Worm (Caenorhabditis elegans) whole organism, young adult: ENCODE data around the gene tag-293.

Experiments
- B0019.2 ChIP-seq: fragments of 200-800 bp; sonication (Bioruptor generic); conservative IDR thresholded peaks from 2 replicates; pipeline ENCODE4 v1.3.6; 2022; ENCODE audit warnings: missing genetic modification reagents, missing genetic modification characterization, missing compliant biosample characterization
- B0035.1 ChIP-seq: sonication (generic microtip); optimal IDR thresholded peaks from 2 replicates; lab custom pipeline; 2016; ENCODE audit warnings: missing genetic modification characterization, mild to moderate bottlenecking, missing compliant biosample characterization, missing genotype, missing genetic modification reagents
- D2030.7 ChIP-seq: fragments of 200-800 bp; sonication (Bioruptor generic); IDR thresholded peaks from 2 replicates; pipeline ENCODE4 v1.3.6; 2022; ENCODE audit warnings: missing genetic modification reagents, missing genetic modification characterization, missing compliant biosample characterization
- F10E7.11 ChIP-seq: sonication (generic microtip); optimal IDR thresholded peaks from 2 replicates; lab custom pipeline; 2017; ENCODE audit warnings: mild to moderate bottlenecking, missing genetic modification characterization, moderate library complexity, missing compliant biosample characterization
- F23B12.7 ChIP-seq: sonication (generic microtip); optimal IDR thresholded peaks from 2 replicates; lab custom pipeline; 2017; ENCODE audit warnings: missing genetic modification characterization, mild to moderate bottlenecking, missing compliant biosample characterization, antibody characterized with exemption, moderate library complexity; ENCODE audit not compliant: insufficient read depth
- F37B4.10 ChIP-seq: fragments of 200-800 bp; sonication (Bioruptor generic); IDR thresholded peaks from 2 replicates; pipeline ENCODE4 v1.3.6; 2022; ENCODE audit warnings: missing genetic modification characterization, missing compliant biosample characterization
- K11D2.4 ChIP-seq: fragments of 200-800 bp; sonication (Bioruptor generic); IDR thresholded peaks from 2 replicates; pipeline ENCODE4 v1.3.6; 2022; ENCODE audit warnings: missing genetic modification reagents, missing genetic modification characterization, missing compliant biosample characterization
- K12H6.12 ChIP-seq: fragments of 200-800 bp; sonication (Bioruptor generic); optimal IDR thresholded peaks from 2 replicates; lab custom pipeline; 2018; ENCODE audit warnings: mild to moderate bottlenecking, missing genetic modification characterization, missing compliant biosample characterization
- T07F8.4 ChIP-seq: sonication (generic microtip); optimal IDR thresholded peaks from 2 replicates; lab custom pipeline; 2016; ENCODE audit warnings: mild to moderate bottlenecking, missing genetic modification characterization, moderate library complexity, missing compliant biosample characterization
- T26A5.8 ChIP-seq: sonication (generic microtip); optimal IDR thresholded peaks from 2 replicates; lab custom pipeline; 2016; ENCODE audit warnings: missing genetic modification characterization, missing compliant biosample characterization
- Y53F4B.3 ChIP-seq: fragments of 200-800 bp; sonication (Bioruptor generic); IDR thresholded peaks from 2 replicates; pipeline ENCODE4 v1.3.6; 2022; ENCODE audit warnings: missing genetic modification reagents, missing genetic modification characterization, missing compliant biosample characterization
- Y53G8AR.9 ChIP-seq: fragments of 200-800 bp; sonication (Bioruptor generic); conservative IDR thresholded peaks from 2 replicates; pipeline ENCODE4 v1.3.6; 2022; ENCODE audit warnings: missing genetic modification reagents, missing genetic modification characterization, missing compliant biosample characterization
- Y95B8A.8 ChIP-seq: fragments of 200-800 bp; sonication (Bioruptor generic); IDR thresholded peaks from 2 replicates; pipeline ENCODE4 v1.3.6; 2022; ENCODE audit warnings: missing genetic modification reagents, missing genetic modification characterization, missing compliant biosample characterization
- ceh-100 ChIP-seq: fragments of 200-800 bp; sonication (Bioruptor generic); IDR thresholded peaks from 2 replicates; pipeline ENCODE4 v1.3.6; 2022; ENCODE audit warnings: missing genetic modification reagents, missing genetic modification characterization, missing compliant biosample characterization
- ceh-27 ChIP-seq: fragments of 200-800 bp; sonication (Bioruptor generic); optimal IDR thresholded peaks from 2 replicates; lab custom pipeline; 2018; ENCODE audit warnings: mild to moderate bottlenecking, missing genetic modification characterization, moderate library complexity, missing compliant biosample characterization
- ets-4 ChIP-seq: fragments of 200-800 bp; sonication (Bioruptor generic); optimal IDR thresholded peaks from 2 replicates; lab custom pipeline; 2018; ENCODE audit warnings: mild to moderate bottlenecking, missing genetic modification characterization, missing compliant biosample characterization
- fkh-3 ChIP-seq: sonication (generic microtip); optimal IDR thresholded peaks from 2 replicates; lab custom pipeline; 2016; ENCODE audit warnings: mild to moderate bottlenecking, missing genetic modification characterization, missing compliant biosample characterization
- him-1 ChIP-seq: sonication (generic microtip); optimal IDR thresholded peaks from 2 replicates; lab custom pipeline; 2016; ENCODE audit warnings: missing genotype, missing genetic modification reagents, missing genetic modification characterization, missing compliant biosample characterization
- hlh-26 ChIP-seq: fragments of 200-800 bp; sonication (Bioruptor generic); conservative IDR thresholded peaks from 2 replicates; pipeline ENCODE4 v1.3.6; 2022; ENCODE audit warnings: missing genetic modification reagents, missing genetic modification characterization, missing compliant biosample characterization
- hrde-1 ChIP-seq: sonication (generic microtip); optimal IDR thresholded peaks from 2 replicates; lab custom pipeline; 2016; ENCODE audit warnings: missing genetic modification characterization, mild to moderate bottlenecking, missing compliant biosample characterization, moderate library complexity, missing genotype, missing genetic modification reagents, borderline replicate concordance
- hsf-1 ChIP-seq: fragments of 200-800 bp; sonication (Bioruptor generic); IDR thresholded peaks from 2 replicates; pipeline ENCODE4 v1.3.6; 2022; ENCODE audit warnings: missing genetic modification reagents, missing genetic modification characterization, missing compliant biosample characterization
- let-526 ChIP-seq: fragments of 200-800 bp; sonication (Bioruptor generic); IDR thresholded peaks from 2 replicates; pipeline ENCODE4 v1.3.6; 2022; ENCODE audit warnings: missing genetic modification reagents, missing genetic modification characterization, missing compliant biosample characterization
- lin-26 ChIP-seq: fragments of 200-800 bp; sonication (Bioruptor generic); IDR thresholded peaks from 2 replicates; pipeline ENCODE4 v1.3.6; 2022; ENCODE audit warnings: missing genetic modification reagents, missing genetic modification characterization, missing compliant biosample characterization
- lin-54 ChIP-seq: fragments of 200-800 bp; sonication (Bioruptor generic); optimal IDR thresholded peaks from 2 replicates; lab custom pipeline; 2018; ENCODE audit warnings: mild to moderate bottlenecking, missing genetic modification characterization, missing compliant biosample characterization
- madf-3 ChIP-seq: fragments of 200-800 bp; sonication (Bioruptor generic); IDR thresholded peaks from 2 replicates; pipeline ENCODE4 v1.3.6; 2022; ENCODE audit warnings: missing genetic modification reagents, missing genetic modification characterization, missing compliant biosample characterization
- madf-6 ChIP-seq: fragments of 200-800 bp; sonication (Bioruptor generic); IDR thresholded peaks from 2 replicates; pipeline ENCODE4 v1.3.6; 2022; ENCODE audit warnings: missing genetic modification reagents, missing genetic modification characterization, missing compliant biosample characterization
- madf-8 ChIP-seq: fragments of 200-800 bp; sonication (Bioruptor generic); conservative IDR thresholded peaks from 2 replicates; pipeline ENCODE4 v1.3.6; 2022; ENCODE audit warnings: missing genetic modification reagents, missing genetic modification characterization, missing compliant biosample characterization
- mcd-1 ChIP-seq: fragments of 200-800 bp; sonication (Bioruptor generic); IDR thresholded peaks from 2 replicates; pipeline ENCODE4 v1.3.6; 2022; ENCODE audit warnings: missing genetic modification reagents, missing genetic modification characterization, missing compliant biosample characterization
- nfyb-1 ChIP-seq: fragments of 200-800 bp; sonication (Bioruptor generic); IDR thresholded peaks from 2 replicates; pipeline ENCODE4 v1.3.6; 2022; ENCODE audit warnings: missing genetic modification reagents, missing genetic modification characterization, missing compliant biosample characterization
- nhr-179 ChIP-seq: sonication (generic microtip); optimal IDR thresholded peaks from 2 replicates; lab custom pipeline; 2016; ENCODE audit warnings: mild to moderate bottlenecking, missing genetic modification characterization, missing compliant biosample characterization
- nhr-80 ChIP-seq: sonication (generic microtip); optimal IDR thresholded peaks from 2 replicates; lab custom pipeline; 2016; ENCODE audit warnings: missing genetic modification characterization, missing compliant biosample characterization
- nhr-90 ChIP-seq: sonication (generic microtip); optimal IDR thresholded peaks from 2 replicates; lab custom pipeline; 2016; ENCODE audit warnings: missing genotype, mild to moderate bottlenecking, missing genetic modification characterization, missing compliant biosample characterization
- pha-4 ChIP-seq: fragments of 150-350 bp; sonication (generic microtip); optimal IDR thresholded peaks from 2 replicates; lab custom pipeline; 2014; ENCODE audit warnings: missing biosample characterization, missing genetic modification reagents, missing genetic modification characterization
- sea-2 ChIP-seq: fragments of 200-800 bp; sonication (Bioruptor generic); IDR thresholded peaks from 2 replicates; pipeline ENCODE4 v1.3.6; 2022; ENCODE audit warnings: missing genetic modification characterization, missing compliant biosample characterization
- snpc-4 ChIP-seq, 5 experiments: fragments of 150-350 bp in 1 of 5; sonication (generic microtip) in 4 of 5; optimal IDR thresholded peaks; 2 replicates each; lab custom pipeline; 2014 to 2018; ENCODE audit warnings: missing genetic modification characterization in 5 of 5, missing biosample characterization in 3 of 5, antibody characterized with exemption in 2 of 5, mild to moderate bottlenecking in 2 of 5, missing compliant biosample characterization in 2 of 5, missing genotype in 2 of 5, moderate library complexity in 2 of 5, missing genetic modification reagents in 1 of 5
- tbx-9 ChIP-seq: sonication (generic microtip); optimal IDR thresholded peaks from 2 replicates; lab custom pipeline; 2016; ENCODE audit warnings: borderline replicate concordance, missing genetic modification characterization, inconsistent platforms, missing compliant biosample characterization
- unc-62 ChIP-seq: fragments of 150-350 bp; optimal IDR thresholded peaks from 2 replicates; lab custom pipeline; 2014; ENCODE audit warnings: missing biosample characterization, missing genetic modification reagents, missing genetic modification characterization
- zfh-2 ChIP-seq: fragments of 200-800 bp; sonication (Bioruptor generic); conservative IDR thresholded peaks from 2 replicates; pipeline ENCODE4 v1.3.6; 2022; ENCODE audit warnings: missing genetic modification reagents, missing genetic modification characterization, missing compliant biosample characterization
- ztf-18 ChIP-seq: sonication (generic microtip); optimal IDR thresholded peaks from 2 replicates; lab custom pipeline; 2016; ENCODE audit warnings: missing genotype, mild to moderate bottlenecking, missing genetic modification characterization, missing compliant biosample characterization

The tag-293 gene

DNA sequence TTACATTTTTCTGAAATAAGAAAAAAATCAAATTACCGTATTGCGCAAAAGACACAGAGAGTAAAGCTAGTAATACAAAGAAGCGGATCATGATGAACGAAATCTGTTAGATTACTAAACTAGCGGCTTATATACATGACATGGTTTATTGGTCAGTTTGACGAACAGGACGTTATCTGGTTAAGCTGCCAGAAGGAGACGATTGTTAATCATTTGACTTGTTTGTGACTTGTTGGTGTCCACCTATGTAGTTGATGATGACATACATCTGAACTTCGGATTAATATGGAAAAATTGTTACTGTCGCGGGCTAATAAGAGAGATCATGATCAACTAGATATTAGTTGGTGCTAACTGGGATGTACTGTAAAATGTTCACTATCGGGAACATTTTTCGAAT lies 44.7 kb upstream of the tag-293 start, which contains the start of gene cnc-9:
Gene cnc-9, minus strand, starts transcription at position 101 of the 400 bp plus-strand sequence.
- no peak for TF ChIP-seq K11D2.4 (GFP tag; lab: Robert Waterston, UW)
- TF ChIP-seq D2030.7, result no peak
- no peak for TF ChIP-seq pha-4 (tag; lab: Kevin White, UChicago)
- TF ChIP-seq F10E7.11 (tag; lab: Kevin White, UChicago), result no peak
- no peak for TF ChIP-seq nhr-80 (tag; lab: Kevin White, UChicago)
- TF ChIP-seq K12H6.12 (tag; lab: Kevin White, UChicago), result no peak
- TF ChIP-seq F23B12.7 (tag; lab: Kevin White, UChicago), result no peak
- no peak for TF ChIP-seq Y53F4B.3 (GFP tag; lab: Robert Waterston, UW)
- no peak for TF ChIP-seq B0035.1 (tag; lab: Kevin White, UChicago)
- no peak for TF ChIP-seq hrde-1 (tag; lab: Kevin White, UChicago)
- TF ChIP-seq nhr-90 (tag; lab: Kevin White, UChicago), result no peak
- no peak for TF ChIP-seq hlh-26 (GFP tag; lab: Robert Waterston, UW)
- TF ChIP-seq hsf-1 (GFP tag; lab: Robert Waterston, UW), result no peak
- no peak for TF ChIP-seq him-1
- no peak for TF ChIP-seq lin-26
- no peak for TF ChIP-seq T07F8.4 (tag; lab: Kevin White, UChicago)

DNA sequence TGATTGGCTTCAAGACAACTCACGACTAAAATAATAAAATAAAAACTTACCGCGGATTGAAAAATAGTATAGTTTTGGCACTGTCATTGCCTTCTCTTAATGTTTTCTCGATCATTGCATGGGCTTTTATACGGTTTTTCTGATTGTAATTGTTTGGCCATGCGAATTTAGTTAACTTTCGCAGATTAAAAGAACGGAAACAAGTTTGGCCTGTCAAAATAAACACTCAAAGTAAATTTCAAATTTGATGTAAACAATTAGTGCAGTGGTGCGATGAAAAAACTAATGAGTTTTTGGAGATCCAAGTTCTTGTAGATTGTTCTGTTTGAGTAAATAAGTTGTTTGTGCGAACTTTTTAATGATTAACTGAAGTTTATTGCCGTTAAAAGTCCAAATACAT lies 43.8 kb upstream of the tag-293 start, which contains the start of gene gst-41:
Gene gst-41, minus strand, starts transcription at position 101 of the 400 bp plus-strand sequence.
- TF ChIP-seq unc-62 (GFP tag; lab: Kevin White, UChicago) (no peak), D2030.7 (no peak), ets-4 (GFP tag; lab: Kevin White, UChicago) (no peak), sea-2 (GFP tag; lab: Robert Waterston, UW) (no peak), B0019.2 (GFP tag; lab: Robert Waterston, UW) (no peak), B0035.1 (tag; lab: Kevin White, UChicago) (no peak)
- TF ChIP-seq, all 124 proteins: peak for 0

DNA sequence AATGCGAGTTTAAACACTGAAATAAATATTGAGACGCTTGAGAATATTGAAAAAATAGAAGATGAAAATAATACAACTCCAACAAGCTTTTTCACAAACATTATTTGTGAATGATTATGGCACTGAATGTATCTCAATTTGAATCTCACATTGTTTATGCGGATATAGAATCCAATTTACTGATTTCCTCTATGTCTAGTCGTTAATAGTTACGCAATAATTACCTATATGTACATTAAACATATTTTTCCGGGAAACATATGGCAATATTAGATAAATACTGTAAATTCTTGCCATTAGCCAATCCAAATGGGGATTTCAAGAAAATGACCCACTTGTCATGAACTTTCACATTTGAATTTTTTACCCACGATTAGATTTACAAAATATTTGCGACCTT lies 40.0 kb upstream of the tag-293 start, which contains the start of gene srx-9:
Gene srx-9, minus strand, starts transcription at position 101 of the 400 bp plus-strand sequence.
- TF ChIP-seq T26A5.8 (tag; lab: Kevin White, UChicago) (no peak), Y53G8AR.9 (GFP tag; lab: Robert Waterston, UW) (no peak), F37B4.10 (no peak), Y95B8A.8 (GFP tag; lab: Robert Waterston, UW) (no peak), fkh-3 (tag; lab: Kevin White, UChicago) (no peak), nhr-179 (no peak), mcd-1 (GFP tag; lab: Robert Waterston, UW) (no peak)

DNA sequence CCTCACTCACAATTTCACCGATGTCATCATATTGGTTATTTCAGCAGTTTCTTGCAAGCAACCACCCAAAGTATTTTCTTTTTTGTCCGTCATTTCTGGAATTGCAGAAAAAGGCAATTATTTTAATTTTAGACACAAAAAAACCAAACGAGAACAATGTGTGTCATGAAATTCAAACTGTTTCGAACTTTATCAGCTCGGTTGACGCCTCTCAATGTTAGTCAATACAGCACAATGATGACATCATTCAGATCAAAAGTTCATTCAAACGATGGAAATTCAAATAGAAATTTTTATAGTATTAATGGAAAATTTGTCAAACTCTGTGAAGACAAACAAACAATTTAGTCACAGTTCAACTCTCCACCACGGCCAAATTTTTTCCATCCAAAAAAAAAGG lies 36.6 kb upstream of the tag-293 start, which contains the start of gene fbxa-105:
Gene fbxa-105, minus strand, starts transcription at position 97 of the 400 bp plus-strand sequence.
- TF ChIP-seq nhr-80 (tag; lab: Kevin White, UChicago) (peak; percentile 34), snpc-4 (GFP tag; optimal IDR thresholded peaks at IDR 0.05; lab: Kevin White, UChicago) (no peak), snpc-4 (tag; optimal IDR thresholded peaks at IDR 0.05; lab: Kevin White, UChicago) (no peak)

DNA sequence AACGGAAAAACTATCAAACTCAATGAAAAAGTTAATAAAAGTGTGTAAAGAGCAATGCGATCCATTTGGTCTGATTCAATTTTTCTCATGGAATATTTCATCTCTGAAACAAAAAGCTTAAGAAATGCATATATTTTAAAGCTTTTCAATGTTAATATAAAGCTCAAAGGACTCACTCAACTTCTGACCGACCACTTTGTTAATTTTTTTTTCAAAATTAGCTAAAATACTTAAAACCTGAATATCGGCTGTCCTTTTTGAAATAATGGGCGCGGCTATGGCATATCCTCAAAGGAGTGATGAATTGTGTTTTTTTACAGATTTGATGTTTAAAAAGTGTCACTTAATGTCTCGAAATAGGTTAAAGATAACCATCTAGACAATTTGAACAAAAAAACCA lies 34.4 kb upstream of the tag-293 start, which contains the start of gene C02H6.1:
Gene C02H6.1, minus strand, starts transcription at position 101 of the 400 bp plus-strand sequence.
- TF ChIP-seq tbx-9 (tag; lab: Kevin White, UChicago) (no peak), lin-54 (GFP tag; lab: Kevin White, UChicago) (no peak), D2030.7 (no peak), ceh-100 (GFP tag; lab: Robert Waterston, UW) (no peak), madf-6 (GFP tag; lab: Robert Waterston, UW) (no peak), madf-8 (GFP tag; lab: Robert Waterston, UW) (no peak), K11D2.4 (GFP tag; lab: Robert Waterston, UW) (no peak), zfh-2 (GFP tag; lab: Robert Waterston, UW) (no peak), nhr-90 (tag; lab: Kevin White, UChicago) (no peak), ets-4 (GFP tag; lab: Kevin White, UChicago) (no peak), ztf-18 (no peak), pha-4 (tag; lab: Kevin White, UChicago) (no peak), nfyb-1 (no peak), let-526 (no peak), ceh-27 (GFP tag; lab: Kevin White, UChicago) (no peak), nhr-80 (tag; lab: Kevin White, UChicago) (no peak), madf-3 (GFP tag; lab: Robert Waterston, UW) (no peak)
